Worm (Caenorhabditis elegans) whole organism, late embryonic: ENCODE results near the gene C01B10.3.

ENCODE experiments used
- C08G9.2 ChIP-seq: sonication (generic microtip); optimal IDR thresholded peaks from 2 replicates; lab custom pipeline; 2016; ENCODE audit warnings: mild to moderate bottlenecking, missing genetic modification characterization, moderate library complexity, missing compliant biosample characterization
- F13H6.1 ChIP-seq: sonication (generic microtip); optimal IDR thresholded peaks from 2 replicates; lab custom pipeline; 2016; ENCODE audit warnings: missing genetic modification characterization, missing compliant biosample characterization
- K02D7.2 ChIP-seq: sonication (generic microtip); optimal IDR thresholded peaks from 2 replicates; lab custom pipeline; 2017; ENCODE audit warnings: mild to moderate bottlenecking, missing genetic modification characterization, missing compliant biosample characterization
- T23F11.4 ChIP-seq: fragments of 200-800 bp; sonication (Bioruptor generic); optimal IDR thresholded peaks from 2 replicates; lab custom pipeline; 2018; ENCODE audit warnings: mild to moderate bottlenecking, missing genetic modification characterization, missing compliant biosample characterization
- ceh-19 ChIP-seq: fragments of 200-800 bp; sonication (Bioruptor generic); optimal IDR thresholded peaks from 2 replicates; lab custom pipeline; 2018; ENCODE audit warnings: mild to moderate bottlenecking, missing genetic modification characterization, missing compliant biosample characterization
- ceh-48 ChIP-seq: sonication (generic microtip); optimal IDR thresholded peaks from 2 replicates; lab custom pipeline; 2016; ENCODE audit warnings: missing genetic modification characterization, inconsistent platforms, missing compliant biosample characterization
- elt-2 ChIP-seq: sonication (generic microtip); optimal IDR thresholded peaks from 2 replicates; lab custom pipeline; 2016; ENCODE audit warnings: missing genetic modification reagents, missing genetic modification characterization, missing compliant biosample characterization
- hlh-15 ChIP-seq: sonication (generic microtip); optimal IDR thresholded peaks from 2 replicates; lab custom pipeline; 2016; ENCODE audit warnings: missing genetic modification characterization, missing compliant biosample characterization
- pha-4 ChIP-seq: fragments of 150-350 bp; optimal IDR thresholded peaks from 2 replicates; lab custom pipeline; 2018; ENCODE audit warnings: missing biosample characterization, missing genetic modification reagents, missing genetic modification characterization
- sox-4 ChIP-seq: sonication (generic microtip); optimal IDR thresholded peaks from 2 replicates; lab custom pipeline; 2017; ENCODE audit warnings: mild to moderate bottlenecking, missing genetic modification characterization, inconsistent platforms, missing compliant biosample characterization
- tbx-7 ChIP-seq: sonication (generic microtip); optimal IDR thresholded peaks from 2 replicates; lab custom pipeline; 2016; ENCODE audit warnings: missing genotype, missing genetic modification characterization, missing compliant biosample characterization
- unc-86 ChIP-seq: sonication (generic microtip); optimal IDR thresholded peaks from 2 replicates; lab custom pipeline; 2016; ENCODE audit warnings: missing genetic modification characterization, missing compliant biosample characterization
- zip-5 ChIP-seq: sonication (generic microtip); optimal IDR thresholded peaks from 2 replicates; lab custom pipeline; 2016; ENCODE audit warnings: missing genetic modification characterization, missing compliant biosample characterization

- no peak for TF ChIP-seq F13H6.1 (tag; lab: Kevin White, UChicago)
- no peak for TF ChIP-seq pha-4 (tag; lab: Kevin White, UChicago)
- TF ChIP-seq T23F11.4 (GFP tag; lab: Kevin White, UChicago): no peak
- TF ChIP-seq hlh-15 (tag; lab: Kevin White, UChicago): no peak
- TF ChIP-seq tbx-7: no peak
- TF ChIP-seq C08G9.2: no peak
- no peak for TF ChIP-seq elt-2 (tag; lab: Kevin White, UChicago)
- TF ChIP-seq ceh-19 (GFP tag; lab: Kevin White, UChicago): no peak
- no peak for TF ChIP-seq ceh-48 (tag; lab: Kevin White, UChicago)
- no peak for TF ChIP-seq zip-5 (tag; lab: Kevin White, UChicago)
- TF ChIP-seq K02D7.2 (tag; lab: Kevin White, UChicago): no peak
- TF ChIP-seq unc-86 (tag; lab: Kevin White, UChicago): no peak
- TF ChIP-seq sox-4: no peak
These were observed 43.2 kb downstream of the C01B10.3 start, which contains the start of gene C43G2.3 for ce11 chrIV:6577914-6578313.
